Fruit fly (Drosophila melanogaster): ENCODE results near the gene sba.

Gene sba

DNA sequence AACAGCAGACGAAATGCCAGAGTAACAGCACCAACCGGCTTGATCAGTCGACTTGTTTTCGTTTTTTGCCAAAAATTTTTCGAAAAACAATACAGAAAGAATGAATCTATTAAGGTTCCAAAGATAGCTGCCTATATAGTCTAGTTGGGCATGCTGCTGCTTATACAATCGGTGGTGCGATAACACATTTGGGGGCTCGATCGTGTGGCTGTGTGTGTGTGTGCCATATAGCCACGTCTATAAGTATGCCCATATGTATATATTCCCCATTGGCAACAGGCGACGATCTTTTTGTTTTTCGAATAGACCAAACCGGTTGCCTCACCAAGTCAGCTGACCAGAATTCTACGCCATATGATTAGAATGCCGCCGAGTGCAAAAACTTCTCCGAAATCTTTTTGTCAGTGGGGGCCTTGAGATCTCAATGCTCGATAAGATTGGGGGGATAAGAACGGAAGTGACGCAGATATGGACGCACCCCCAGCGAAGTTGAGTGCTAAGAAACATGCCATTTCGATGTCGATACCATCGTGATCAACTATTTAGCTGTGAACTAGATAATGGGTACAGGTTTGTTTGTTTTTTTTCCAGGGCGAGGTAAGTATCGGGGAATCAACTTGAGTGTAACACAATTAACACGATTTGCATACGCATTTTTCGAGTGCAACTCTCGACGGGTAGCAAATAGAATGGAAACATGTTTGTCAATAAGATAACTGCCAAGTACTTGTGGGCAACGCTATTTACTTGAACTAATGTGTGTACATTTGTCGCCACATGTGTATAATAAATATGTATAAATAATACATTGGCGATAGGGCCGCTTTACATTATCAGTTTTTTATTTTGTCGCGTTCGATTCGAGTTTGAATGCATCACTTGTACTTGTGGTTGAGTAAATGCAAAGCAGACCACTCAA, 17.4 kb upstream of the sba start (continued):
- peak; percentile 13 for TF ChIP-seq Ssrp (tag; optimal IDR thresholded peaks at IDR 0.05)
- peak; percentile 73 for TF ChIP-seq CG2712 (tag; optimal IDR thresholded peaks at IDR 0.05)
- no peak for TF ChIP-seq CG4282 (GFP tag; optimal IDR thresholded peaks at IDR 0.05)
- TF ChIP-seq ase (GFP tag; IDR thresholded peaks at IDR 0.05), result peak; percentile 60; the same call in 2 of the 3 replicates
- TF ChIP-seq Dek (tag; optimal IDR thresholded peaks at IDR 0.05), result peak; percentile 59
- peak; percentile 84 for TF ChIP-seq CG1602 (GFP tag; optimal IDR thresholded peaks at IDR 0.05)
- TF ChIP-seq CG18476 (GFP tag; optimal IDR thresholded peaks at IDR 0.05), result peak; percentile 85
- no peak for TF ChIP-seq cad (GFP tag; optimal IDR thresholded peaks at IDR 0.05)
- peak; percentile 97 for TF ChIP-seq CG2875 (GFP tag; optimal IDR thresholded peaks at IDR 0.05)
- TF ChIP-seq chinmo (GFP tag; IDR thresholded peaks at IDR 0.05; ENCODE audit: partially characterized antibody), result peak; percentile 87; the same call in 3 of the 4 replicates
- peak; percentile 45 for TF ChIP-seq grau (tag; optimal IDR thresholded peaks at IDR 0.05)
- peak; percentile 93 for TF ChIP-seq CG17359 (tag; optimal IDR thresholded peaks at IDR 0.05)
- TF ChIP-seq dan (GFP tag; IDR thresholded peaks at IDR 0.05), result no peak
- TF ChIP-seq az2 (GFP tag; optimal IDR thresholded peaks at IDR 0.05), result peak; percentile 12
- TF ChIP-seq CG11504 (tag; optimal IDR thresholded peaks at IDR 0.05), result peak; percentile 77
- peak; percentile 61 for TF ChIP-seq scrt (GFP tag; optimal IDR thresholded peaks at IDR 0.05)
- peak; percentile 91 for TF ChIP-seq CG13296 (GFP tag; optimal IDR thresholded peaks at IDR 0.05)
- TF ChIP-seq CG13624 (GFP tag; optimal IDR thresholded peaks at IDR 0.05), result peak; percentile 27
- peak; percentile 59 for TF ChIP-seq TFAM (GFP tag; optimal IDR thresholded peaks at IDR 0.05)
- TF ChIP-seq CG2199 (GFP tag; IDR thresholded peaks at IDR 0.05), result no peak
- peak; percentile 98 for TF ChIP-seq sens (GFP tag)
- peak; percentile 66 for TF ChIP-seq peb (GFP tag; IDR thresholded peaks at IDR 0.05)
- no peak for TF ChIP-seq fru (optimal IDR thresholded peaks at IDR 0.05)
- no peak for TF ChIP-seq abd-A (tag; optimal IDR thresholded peaks at IDR 0.05)
- TF ChIP-seq CG11456 (GFP tag; IDR thresholded peaks at IDR 0.05), result peak; percentile 57; the same call in 1 of the 3 replicates
- peak; percentile 38; the same call in 1 of the 2 replicates for TF ChIP-seq CG7372 (GFP tag; IDR thresholded peaks at IDR 0.05)
- no peak for TF ChIP-seq tna (GFP tag; IDR thresholded peaks at IDR 0.05; ENCODE audit: partially characterized antibody)
- no peak; the same call in 1 of the 2 replicates for TF ChIP-seq CG14667 (GFP tag; IDR thresholded peaks at IDR 0.05)
- peak; percentile 62; the same call in 1 of the 3 replicates for TF ChIP-seq C15 (GFP tag; IDR thresholded peaks at IDR 0.05)
- TF ChIP-seq CG8281 (tag; optimal IDR thresholded peaks at IDR 0.05), result peak; percentile 76
- peak; percentile 65 for TF ChIP-seq E2f2 (GFP tag; IDR thresholded peaks at IDR 0.05)
- TF ChIP-seq zfh2 (GFP tag; optimal IDR thresholded peaks at IDR 0.05), result no peak
- TF ChIP-seq Nf-YA (GFP tag; IDR thresholded peaks at IDR 0.05), result peak; percentile 63; the same call in 1 of the 2 replicates
- TF ChIP-seq pb (GFP tag; optimal IDR thresholded peaks at IDR 0.05), result no peak
- no peak for TF ChIP-seq sens-2 (GFP tag; IDR thresholded peaks at IDR 0.05)
- TF ChIP-seq unc-4 (GFP tag; IDR thresholded peaks at IDR 0.05; ENCODE audit: partially characterized antibody), result no peak
- TF ChIP-seq Dip3 (GFP tag; optimal IDR thresholded peaks at IDR 0.05), result no peak
- no peak for TF ChIP-seq croc (GFP tag; conservative IDR thresholded peaks at IDR 0.05)
- TF ChIP-seq cas (GFP tag; IDR thresholded peaks at IDR 0.05), result peak; percentile 40; the same call in 1 of the 2 replicates
- TF ChIP-seq Jarid2 (GFP tag; optimal IDR thresholded peaks at IDR 0.05), result peak; percentile 66
- peak; percentile 29 for TF ChIP-seq mam (GFP tag; optimal IDR thresholded peaks at IDR 0.05)
- TF ChIP-seq amos (GFP tag; IDR thresholded peaks at IDR 0.05; ENCODE audit: partially characterized antibody), result no peak
- peak; percentile 84 for TF ChIP-seq CG15011 (GFP tag; optimal IDR thresholded peaks at IDR 0.05)
- no peak for TF ChIP-seq ab (GFP tag; optimal IDR thresholded peaks at IDR 0.05)
- peak; percentile 87 for TF ChIP-seq Blimp-1 (GFP tag; optimal IDR thresholded peaks at IDR 0.05)
- peak; percentile 72 for TF ChIP-seq Bdp1 (GFP tag; optimal IDR thresholded peaks at IDR 0.05)
- peak; percentile 57 for TF ChIP-seq kah (GFP tag; optimal IDR thresholded peaks at IDR 0.05)
- peak; percentile 94 for TF ChIP-seq CG33557 (GFP tag; optimal IDR thresholded peaks at IDR 0.05)
- TF ChIP-seq Dfd (GFP tag; optimal IDR thresholded peaks at IDR 0.05), result no peak

All from whole organism, embryonic.